Fruit fly (Drosophila melanogaster) Kc167 (cell line): Measurements from ENCODE around the gene slo.

Source experiments
- h ChIP-seq: fragments of >200 bp; optimal IDR thresholded peaks from 3 replicates; lab custom pipeline; 2018; ENCODE audit warnings: missing external identifiers
- insv ChIP-seq: fragments of >200 bp; optimal IDR thresholded peaks from 3 replicates; lab custom pipeline; 2018; ENCODE audit warnings: missing external identifiers
- ttk ChIP-seq: sonication (Bioruptor generic); optimal IDR thresholded peaks from 2 replicates; lab custom pipeline; 2017; ENCODE audit warnings: missing external identifiers

dm6 chr3R:24613819-24614706, 48.2 kb upstream of the slo start:
- TF ChIP-seq ttk (lab: Kevin White, UChicago) (no peak), h (no peak), insv (lab: Kevin White, UChicago) (no peak)
